Worm (Caenorhabditis elegans): Measurements from ENCODE around the gene F08D12.15.

Gene F08D12.15

ce11 chrII:2730647-2731046 is 35.8 kb upstream of the F08D12.15 start:
- TF ChIP-seq lin-14 (GFP tag; optimal IDR thresholded peaks at IDR 0.05) (peak; percentile 34), fkh-10 (GFP tag; optimal IDR thresholded peaks at IDR 0.05) (peak; percentile 63), vab-15 (tag; optimal IDR thresholded peaks at IDR 0.05) (no peak)

- no peak for TF ChIP-seq F16B12.6 (tag; optimal IDR thresholded peaks at IDR 0.05)
- TF ChIP-seq ceh-88 (GFP tag; IDR thresholded peaks at IDR 0.05), result no peak
- TF ChIP-seq hlh-17 (GFP tag; optimal IDR thresholded peaks at IDR 0.05; ENCODE audit: borderline replicate concordance), result no peak
- no peak for TF ChIP-seq nhr-28 (tag; optimal IDR thresholded peaks at IDR 0.05)
- no peak for TF ChIP-seq ceh-8 (GFP tag; optimal IDR thresholded peaks at IDR 0.05)
- TF ChIP-seq unc-30 (tag; optimal IDR thresholded peaks at IDR 0.05), result no peak
These were observed 32.2 kb upstream of the F08D12.15 start for ce11 chrII:2734266-2734665.

- peak in 2 of 3 experiments; percentile 12 to 21 for TF ChIP-seq dpl-1 (GFP tag; optimal IDR thresholded peaks at IDR 0.05)
- TF ChIP-seq C34B4.2 (tag; optimal IDR thresholded peaks at IDR 0.05), result no peak
- TF ChIP-seq rnt-1 (tag; optimal IDR thresholded peaks at IDR 0.05), result peak; percentile 51
- no peak for TF ChIP-seq blmp-1 (tag; optimal IDR thresholded peaks at IDR 0.05)
- TF ChIP-seq ceh-82 (tag; optimal IDR thresholded peaks at IDR 0.05), result peak in 1 of 3 experiments; percentile 61
- TF ChIP-seq sox-4 (tag; optimal IDR thresholded peaks at IDR 0.05), result no peak
- TF ChIP-seq lin-35 (GFP tag; optimal IDR thresholded peaks at IDR 0.05), result peak in 1 of 2 experiments; percentile 4
- TF ChIP-seq nhr-20 (tag; optimal IDR thresholded peaks at IDR 0.05), result no peak
- no peak for TF ChIP-seq irx-1 (tag; optimal IDR thresholded peaks at IDR 0.05)
- TF ChIP-seq aha-1 (tag; optimal IDR thresholded peaks at IDR 0.05), result no peak
- TF ChIP-seq ceh-88 (GFP tag; IDR thresholded peaks at IDR 0.05), result no peak
- no peak for TF ChIP-seq elt-3 (tag; optimal IDR thresholded peaks at IDR 0.05)
- TF ChIP-seq nhr-85 (tag), result peak; percentile 53
- no peak for TF ChIP-seq mef-2 (tag; optimal IDR thresholded peaks at IDR 0.05)
- TF ChIP-seq fos-1 (tag; optimal IDR thresholded peaks at IDR 0.05), result no peak
- no peak for TF ChIP-seq hpl-2 (GFP tag; optimal IDR thresholded peaks at IDR 0.05)
- no peak for TF ChIP-seq nhr-12 (tag; optimal IDR thresholded peaks at IDR 0.05)
- no peak for TF ChIP-seq lin-39 (tag; optimal IDR thresholded peaks at IDR 0.05)
- peak; percentile 40 to 44 for TF ChIP-seq efl-1 (optimal IDR thresholded peaks at IDR 0.05)
- TF ChIP-seq efl-1 (GFP tag; optimal IDR thresholded peaks at IDR 0.05 in 1 of 2), result peak; percentile 0 to 93
- no peak for TF ChIP-seq unc-62 (GFP tag; optimal IDR thresholded peaks at IDR 0.05)
- no peak for TF ChIP-seq nhr-84 (tag; optimal IDR thresholded peaks at IDR 0.05)
- no peak for TF ChIP-seq unc-86 (tag; optimal IDR thresholded peaks at IDR 0.05)
- no peak for TF ChIP-seq egl-27 (tag; optimal IDR thresholded peaks at IDR 0.05)
- TF ChIP-seq lsy-2 (tag; optimal IDR thresholded peaks at IDR 0.05), result peak in 1 of 2 experiments; percentile 38
- no peak for TF ChIP-seq jun-1 (tag; optimal IDR thresholded peaks at IDR 0.05)
- no peak for TF ChIP-seq C04F5.9 (tag; optimal IDR thresholded peaks at IDR 0.05)
- TF ChIP-seq snu-23 (GFP tag; optimal IDR thresholded peaks at IDR 0.05), result peak; percentile 33
- TF ChIP-seq ets-5 (GFP tag; IDR thresholded peaks at IDR 0.05), result no peak
- TF ChIP-seq pqm-1 (tag; optimal IDR thresholded peaks at IDR 0.05), result no peak
- no peak for TF ChIP-seq alr-1 (tag; optimal IDR thresholded peaks at IDR 0.05; ENCODE audit: borderline replicate concordance)
- TF ChIP-seq mep-1 (tag; optimal IDR thresholded peaks at IDR 0.05), result peak; percentile 22
- TF ChIP-seq nhr-71 (tag; optimal IDR thresholded peaks at IDR 0.05), result peak; percentile 44
- TF ChIP-seq ztf-11 (tag; optimal IDR thresholded peaks at IDR 0.05), result no peak
- TF ChIP-seq C16A3.4 (tag; optimal IDR thresholded peaks at IDR 0.05), result no peak
- TF ChIP-seq nhr-77 (tag; optimal IDR thresholded peaks at IDR 0.05), result no peak
- TF ChIP-seq swsn-7 (tag; optimal IDR thresholded peaks at IDR 0.05), result peak; percentile 7
- TF ChIP-seq nhr-19 (GFP tag; conservative IDR thresholded peaks at IDR 0.05), result no peak
- no peak for TF ChIP-seq zag-1 (tag; optimal IDR thresholded peaks at IDR 0.05)
- TF ChIP-seq fkh-4 (tag; optimal IDR thresholded peaks at IDR 0.05; ENCODE audit: borderline replicate concordance), result no peak
- TF ChIP-seq lin-14 (GFP tag; optimal IDR thresholded peaks at IDR 0.05), result peak; percentile 88
- peak; percentile 5 for TF ChIP-seq fkh-8 (tag; optimal IDR thresholded peaks at IDR 0.05)
- no peak for TF ChIP-seq tbx-2 (tag; optimal IDR thresholded peaks at IDR 0.05)
- TF ChIP-seq unc-30 (tag; optimal IDR thresholded peaks at IDR 0.05), result no peak
These were observed 31.7 kb upstream of the F08D12.15 start for ce11 chrII:2734735-2735134.
